Fruit fly (Drosophila melanogaster): Measurements from ENCODE around the gene RpS6.

The RpS6 gene

dm6 chrX:7911983-7912630 lies 11.0 kb upstream of the RpS6 start, which contains the start of gene snz (continued):
- TF ChIP-seq CG1792 (GFP tag; optimal IDR thresholded peaks at IDR 0.05) (no peak), jumu (GFP tag; optimal IDR thresholded peaks at IDR 0.05) (no peak), emc (GFP tag; optimal IDR thresholded peaks at IDR 0.05) (no peak), CG31441 (GFP tag; IDR thresholded peaks at IDR 0.05) (no peak), TFAM (GFP tag; optimal IDR thresholded peaks at IDR 0.05) (no peak), bcd (GFP tag; optimal IDR thresholded peaks at IDR 0.05) (no peak), Hr3 (GFP tag; optimal IDR thresholded peaks at IDR 0.05) (no peak), zen (tag; optimal IDR thresholded peaks at IDR 0.05) (no peak), Med (GFP tag) (peak; percentile 71), esg (GFP tag; conservative IDR thresholded peaks at IDR 0.05) (no peak), CG10565 (GFP tag; optimal IDR thresholded peaks at IDR 0.05) (no peak), Atf3 (GFP tag; optimal IDR thresholded peaks at IDR 0.05) (no peak), H15 (GFP tag; IDR thresholded peaks at IDR 0.05) (no peak), chm (GFP tag; IDR thresholded peaks at IDR 0.05) (no peak), Six4 (GFP tag; optimal IDR thresholded peaks at IDR 0.05) (no peak), CG11504 (tag; optimal IDR thresholded peaks at IDR 0.05) (no peak), fd3F (GFP tag; optimal IDR thresholded peaks at IDR 0.05) (no peak), dm (GFP tag; optimal IDR thresholded peaks at IDR 0.05) (no peak), ash1 (GFP tag; optimal IDR thresholded peaks at IDR 0.05) (no peak), CG34376 (GFP tag; optimal IDR thresholded peaks at IDR 0.05) (peak; percentile 97), CG9727 (GFP tag; optimal IDR thresholded peaks at IDR 0.05) (no peak), Taf1 (GFP tag; IDR thresholded peaks at IDR 0.05) (no peak), chn (GFP tag; optimal IDR thresholded peaks at IDR 0.05) (no peak), zfh2 (GFP tag; optimal IDR thresholded peaks at IDR 0.05) (no peak), sr (GFP tag; IDR thresholded peaks at IDR 0.05) (no peak), bsh (GFP tag; optimal IDR thresholded peaks at IDR 0.05) (no peak), insv (GFP tag; optimal IDR thresholded peaks at IDR 0.05) (peak in 1 of 2 experiments; percentile 91), croc (GFP tag; conservative IDR thresholded peaks at IDR 0.05) (no peak), lilli (GFP tag; optimal IDR thresholded peaks at IDR 0.05) (no peak), CG7745 (tag; optimal IDR thresholded peaks at IDR 0.05) (no peak), CG10366 (GFP tag; IDR thresholded peaks at IDR 0.05) (no peak)

- TF ChIP-seq ATbp (GFP tag; optimal IDR thresholded peaks at IDR 0.05) = peak; percentile 27
- TF ChIP-seq seq (GFP tag; IDR thresholded peaks at IDR 0.05) = peak; percentile 37; the same call in 1 of the 2 replicates
- no peak for TF ChIP-seq mirr (GFP tag; optimal IDR thresholded peaks at IDR 0.05)
- peak; percentile 79 for TF ChIP-seq Med (GFP tag)
- TF ChIP-seq HHEX (GFP tag; optimal IDR thresholded peaks at IDR 0.05) = peak; percentile 22
- peak; percentile 9 for TF ChIP-seq Xbp1 (GFP tag; optimal IDR thresholded peaks at IDR 0.05)
- TF ChIP-seq pb (GFP tag; optimal IDR thresholded peaks at IDR 0.05) = no peak
- TF ChIP-seq CG17612 (GFP tag; IDR thresholded peaks at IDR 0.05) = no peak
- TF ChIP-seq D19A (tag; optimal IDR thresholded peaks at IDR 0.05) = peak; percentile 15
- peak; percentile 30 for TF ChIP-seq phol (tag; optimal IDR thresholded peaks at IDR 0.05)
- no peak for TF ChIP-seq tup (GFP tag; optimal IDR thresholded peaks at IDR 0.05)
- TF ChIP-seq wor (GFP tag; IDR thresholded peaks at IDR 0.05) = no peak
- TF ChIP-seq ranshi (GFP tag; IDR thresholded peaks at IDR 0.05) = 0 out of 2 replicates have a peak, but pooled peaks have one; percentile 36
- peak; percentile 24 for TF ChIP-seq CG30403 (GFP tag; optimal IDR thresholded peaks at IDR 0.05)
- no peak for TF ChIP-seq yki (optimal IDR thresholded peaks at IDR 0.05)
- TF ChIP-seq cwo (GFP tag; optimal IDR thresholded peaks at IDR 0.05) = peak; percentile 14
- no peak for TF ChIP-seq tll (GFP tag; optimal IDR thresholded peaks at IDR 0.05)
- TF ChIP-seq CG42726 (GFP tag; IDR thresholded peaks at IDR 0.05; ENCODE audit: partially characterized antibody) = no peak
- TF ChIP-seq HmgZ (tag; optimal IDR thresholded peaks at IDR 0.05) = peak; percentile 10
- peak; percentile 21 for TF ChIP-seq CG7839 (tag; optimal IDR thresholded peaks at IDR 0.05)
- no peak for TF ChIP-seq hkb (optimal IDR thresholded peaks at IDR 0.05)
- 0 out of 2 replicates have a peak, but pooled peaks have one; percentile 36 for TF ChIP-seq hkb (GFP tag; IDR thresholded peaks at IDR 0.05)
Measured at dm6 chrX:7909482-7909881, 8.4 kb upstream of the RpS6 start.

Measured in whole organism, embryonic.